Worm (Caenorhabditis elegans) whole organism, early embryonic: ENCODE data around the gene Y69A2AR.51.

ENCODE experiments used
- B0310.2 ChIP-seq: sonication (generic microtip); optimal IDR thresholded peaks from 2 replicates; lab custom pipeline; 2016; ENCODE audit warnings: mild to moderate bottlenecking, missing genetic modification characterization, missing compliant biosample characterization
- aly-1 ChIP-seq: sonication (generic microtip); optimal IDR thresholded peaks from 2 replicates; lab custom pipeline; 2016; ENCODE audit warnings: missing genetic modification characterization, missing compliant biosample characterization
- ama-1 ChIP-seq: fragments of 150-350 bp; optimal IDR thresholded peaks from 2 replicates; lab custom pipeline; 2014
- ceh-13 ChIP-seq: fragments of 200-800 bp; sonication (Bioruptor generic); optimal IDR thresholded peaks from 2 replicates; lab custom pipeline; 2018; ENCODE audit warnings: mild to moderate bottlenecking, missing genetic modification characterization, missing compliant biosample characterization
- ceh-36 ChIP-seq: sonication (generic microtip); optimal IDR thresholded peaks from 2 replicates; lab custom pipeline; 2016; ENCODE audit warnings: missing genetic modification characterization, inconsistent platforms, missing compliant biosample characterization
- ets-7 ChIP-seq: sonication (generic microtip); optimal IDR thresholded peaks from 2 replicates; lab custom pipeline; 2016; ENCODE audit warnings: missing genotype, missing genetic modification characterization, missing compliant biosample characterization
- flt-1 ChIP-seq: fragments of 200-800 bp; sonication (Bioruptor generic); IDR thresholded peaks from 2 replicates; pipeline ENCODE4 v1.3.6; 2022; ENCODE audit warnings: missing genetic modification characterization, missing compliant biosample characterization
- hmbx-1 ChIP-seq: sonication (generic microtip); optimal IDR thresholded peaks from 2 replicates; lab custom pipeline; 2016; ENCODE audit warnings: mild to moderate bottlenecking, missing genetic modification characterization, missing compliant biosample characterization
- hnd-1 ChIP-seq: sonication (generic microtip); optimal IDR thresholded peaks from 2 replicates; lab custom pipeline; 2016; ENCODE audit warnings: missing genetic modification characterization, missing compliant biosample characterization
- pes-1 ChIP-seq: fragments of 200-800 bp; sonication (Bioruptor generic); IDR thresholded peaks from 2 replicates; pipeline ENCODE4 v1.3.6; 2022; ENCODE audit warnings: missing genetic modification reagents, missing genetic modification characterization, missing compliant biosample characterization
- scrt-1 ChIP-seq: fragments of 200-800 bp; sonication (Bioruptor generic); IDR thresholded peaks from 2 replicates; pipeline ENCODE4 v1.3.6; 2022; ENCODE audit warnings: missing genetic modification characterization, missing compliant biosample characterization
- sea-1 ChIP-seq: fragments of 200-800 bp; sonication (Bioruptor generic); conservative IDR thresholded peaks from 2 replicates; pipeline ENCODE4 v1.3.6; 2022; ENCODE audit warnings: missing genetic modification characterization, missing compliant biosample characterization
- tbx-11 ChIP-seq: fragments of 200-800 bp; sonication (Bioruptor generic); IDR thresholded peaks from 2 replicates; pipeline ENCODE4 v1.3.6; 2022; ENCODE audit warnings: missing genetic modification characterization, missing compliant biosample characterization
- tbx-37 ChIP-seq: fragments of 200-800 bp; sonication (Bioruptor generic); conservative IDR thresholded peaks from 2 replicates; pipeline ENCODE4 v1.3.6; 2022; ENCODE audit warnings: missing genetic modification reagents, missing genetic modification characterization, missing compliant biosample characterization

ce11 chrIV:2542001-2542400, 30.2 kb upstream of the Y69A2AR.51 start, which contains the start of gene sprr-3:
- no peak for TF ChIP-seq ama-1
- no peak for TF ChIP-seq ceh-13
- no peak for TF ChIP-seq flt-1
- TF ChIP-seq aly-1 (tag; lab: Kevin White, UChicago) = no peak
- no peak for TF ChIP-seq B0310.2 (tag; lab: Kevin White, UChicago)
- TF ChIP-seq pes-1 (GFP tag; lab: Robert Waterston, UW) = no peak
- no peak for TF ChIP-seq sea-1 (GFP tag; lab: Robert Waterston, UW)
- TF ChIP-seq ets-7 (tag; lab: Kevin White, UChicago) = no peak
- no peak for TF ChIP-seq hmbx-1 (tag; lab: Kevin White, UChicago)
- TF ChIP-seq hnd-1 (tag; lab: Kevin White, UChicago) = no peak
- TF ChIP-seq ceh-36 = no peak
- no peak for TF ChIP-seq scrt-1 (GFP tag; lab: Robert Waterston, UW)
- no peak for TF ChIP-seq tbx-37 (GFP tag; lab: Robert Waterston, UW)
- no peak for TF ChIP-seq tbx-11
